Worm (Caenorhabditis elegans) whole organism, L2 larva: ENCODE measurements around the gene C17F4.11.

Experiments used
- C34F6.9 ChIP-seq: fragments of 150-350 bp; optimal IDR thresholded peaks from 2 replicates; lab custom pipeline; 2014; ENCODE audit warnings: missing biosample characterization, missing genetic modification characterization
- F13H6.1 ChIP-seq: sonication (generic microtip); optimal IDR thresholded peaks from 2 replicates; lab custom pipeline; 2016; ENCODE audit warnings: missing genetic modification characterization, missing compliant biosample characterization
- Y55F3AM.14 ChIP-seq: fragments of 200-800 bp; sonication (Bioruptor generic); optimal IDR thresholded peaks from 2 replicates; lab custom pipeline; 2018; ENCODE audit warnings: mild to moderate bottlenecking, missing genetic modification characterization, missing compliant biosample characterization
- alr-1 ChIP-seq: fragments of 150-350 bp; optimal IDR thresholded peaks from 2 replicates; lab custom pipeline; 2014; ENCODE audit warnings: missing biosample characterization, missing genetic modification characterization
- aly-2 ChIP-seq: fragments of 150-350 bp; optimal IDR thresholded peaks from 2 replicates; lab custom pipeline; 2014; ENCODE audit warnings: missing biosample characterization, missing genetic modification characterization
- ama-1 ChIP-seq: fragments of 150-350 bp; optimal IDR thresholded peaks from 2 replicates; lab custom pipeline; 2018; ENCODE audit warnings: inconsistent platforms
- blmp-1 ChIP-seq: sonication (generic microtip); optimal IDR thresholded peaks from 2 replicates; lab custom pipeline; 2017; ENCODE audit warnings: missing genetic modification characterization, mild to moderate bottlenecking, missing compliant biosample characterization, antibody characterized with exemption, moderate library complexity; ENCODE audit not compliant: insufficient read depth
- ceh-16 ChIP-seq: fragments of 150-350 bp; optimal IDR thresholded peaks from 2 replicates; lab custom pipeline; 2014; ENCODE audit warnings: missing biosample characterization, missing genetic modification characterization
- ceh-82 ChIP-seq: fragments of 150-350 bp; optimal IDR thresholded peaks from 2 replicates; lab custom pipeline; 2014; ENCODE audit warnings: missing biosample characterization, missing genetic modification characterization
- dmd-4 ChIP-seq: sonication (generic microtip); optimal IDR thresholded peaks from 2 replicates; lab custom pipeline; 2017; ENCODE audit warnings: missing biosample characterization, missing genetic modification characterization
- egl-27 ChIP-seq: sonication (generic microtip); optimal IDR thresholded peaks from 3 replicates; lab custom pipeline; 2017; ENCODE audit warnings: missing biosample characterization, missing genetic modification reagents, missing genetic modification characterization
- elt-1 ChIP-seq: fragments of 150-350 bp; optimal IDR thresholded peaks from 2 replicates; lab custom pipeline; 2014; ENCODE audit warnings: missing biosample characterization, missing genetic modification characterization
- elt-3 ChIP-seq: sonication (generic microtip); optimal IDR thresholded peaks from 2 replicates; lab custom pipeline; 2017; ENCODE audit warnings: missing biosample characterization, missing genetic modification characterization
- fos-1 ChIP-seq: fragments of 150-350 bp; optimal IDR thresholded peaks from 2 replicates; lab custom pipeline; 2014; ENCODE audit warnings: missing biosample characterization, missing genetic modification characterization
- gmeb-1 ChIP-seq: fragments of 150-350 bp; optimal IDR thresholded peaks from 2 replicates; lab custom pipeline; 2014; ENCODE audit warnings: missing biosample characterization, missing genetic modification characterization
- lin-13 ChIP-seq: fragments of 150-350 bp; optimal IDR thresholded peaks from 2 replicates; lab custom pipeline; 2014; ENCODE audit warnings: missing biosample characterization, missing genetic modification reagents, missing genetic modification characterization
- lin-39 ChIP-seq: fragments of 150-350 bp; optimal IDR thresholded peaks from 2 replicates; lab custom pipeline; 2014; ENCODE audit warnings: missing biosample characterization, missing genetic modification reagents, missing genetic modification characterization
- lsy-2 ChIP-seq, 2 experiments: fragments of 150-350 bp in 1 of 2; sonication (generic microtip) in 1 of 2; optimal IDR thresholded peaks; 2 replicates each; lab custom pipeline; 2014 to 2017; ENCODE audit warnings: missing biosample characterization in 2 of 2, missing genetic modification characterization in 2 of 2
- mab-5 ChIP-seq: fragments of 150-350 bp; optimal IDR thresholded peaks from 2 replicates; lab custom pipeline; 2014; ENCODE audit warnings: missing biosample characterization, missing genetic modification characterization
- mdl-1 ChIP-seq, 2 experiments: fragments of 150-350 bp in 1 of 2; sonication (generic microtip) in 1 of 2; optimal IDR thresholded peaks; 2 replicates each; lab custom pipeline; 2017; ENCODE audit warnings: missing biosample characterization in 2 of 2, missing genetic modification characterization in 2 of 2
- nhr-10 ChIP-seq: sonication (generic microtip); optimal IDR thresholded peaks from 2 replicates; lab custom pipeline; 2017; ENCODE audit warnings: missing biosample characterization, missing genetic modification characterization
- nhr-11 ChIP-seq: fragments of 150-350 bp; optimal IDR thresholded peaks from 2 replicates; lab custom pipeline; 2014; ENCODE audit warnings: missing biosample characterization, missing genetic modification characterization
- nhr-12 ChIP-seq: fragments of 150-350 bp; optimal IDR thresholded peaks from 2 replicates; lab custom pipeline; 2014; ENCODE audit warnings: missing biosample characterization, missing genetic modification characterization
- nhr-129 ChIP-seq: fragments of 150-350 bp; optimal IDR thresholded peaks from 2 replicates; lab custom pipeline; 2014; ENCODE audit warnings: missing biosample characterization, missing genetic modification characterization
- nhr-237 ChIP-seq: fragments of 150-350 bp; optimal IDR thresholded peaks from 2 replicates; lab custom pipeline; 2014; ENCODE audit warnings: missing biosample characterization, missing genetic modification characterization
- nhr-25 ChIP-seq: fragments of 150-350 bp; sonication (generic microtip); optimal IDR thresholded peaks from 3 replicates; lab custom pipeline; 2014; ENCODE audit warnings: missing biosample characterization, missing genetic modification characterization
- peb-1 ChIP-seq: fragments of 150-350 bp; optimal IDR thresholded peaks from 2 replicates; lab custom pipeline; 2014; ENCODE audit warnings: missing biosample characterization, missing genetic modification characterization
- skn-1 ChIP-seq: sonication (generic microtip); optimal IDR thresholded peaks from 2 replicates; lab custom pipeline; 2017; ENCODE audit warnings: missing biosample characterization, missing genetic modification characterization
- sma-3 ChIP-seq: sonication (generic microtip); optimal IDR thresholded peaks from 2 replicates; lab custom pipeline; 2016; ENCODE audit warnings: missing genetic modification reagents, missing genetic modification characterization, missing compliant biosample characterization
- unc-39 ChIP-seq: fragments of 150-350 bp; optimal IDR thresholded peaks from 2 replicates; lab custom pipeline; 2014; ENCODE audit warnings: missing biosample characterization, missing genetic modification characterization
- unc-55 ChIP-seq: fragments of 150-350 bp; sonication (generic microtip); optimal IDR thresholded peaks from 3 replicates; lab custom pipeline; 2014; ENCODE audit warnings: missing biosample characterization, missing genetic modification reagents, missing genetic modification characterization
- unc-62 ChIP-seq: fragments of 150-350 bp; optimal IDR thresholded peaks from 2 replicates; lab custom pipeline; 2014; ENCODE audit warnings: missing biosample characterization, missing genetic modification reagents, missing genetic modification characterization
- zag-1 ChIP-seq: fragments of 150-350 bp; optimal IDR thresholded peaks from 2 replicates; lab custom pipeline; 2014; ENCODE audit warnings: missing biosample characterization, missing genetic modification characterization
- ztf-1 ChIP-seq: fragments of 200-800 bp; sonication (Bioruptor generic); conservative IDR thresholded peaks from 2 replicates; pipeline ENCODE4 v1.3.6; 2022; ENCODE audit warnings: missing genetic modification characterization, missing compliant biosample characterization
- ztf-4 ChIP-seq: fragments of 150-350 bp; optimal IDR thresholded peaks from 2 replicates; lab custom pipeline; 2014; ENCODE audit warnings: missing biosample characterization, missing genetic modification characterization

C17F4.11 gene

DNA sequence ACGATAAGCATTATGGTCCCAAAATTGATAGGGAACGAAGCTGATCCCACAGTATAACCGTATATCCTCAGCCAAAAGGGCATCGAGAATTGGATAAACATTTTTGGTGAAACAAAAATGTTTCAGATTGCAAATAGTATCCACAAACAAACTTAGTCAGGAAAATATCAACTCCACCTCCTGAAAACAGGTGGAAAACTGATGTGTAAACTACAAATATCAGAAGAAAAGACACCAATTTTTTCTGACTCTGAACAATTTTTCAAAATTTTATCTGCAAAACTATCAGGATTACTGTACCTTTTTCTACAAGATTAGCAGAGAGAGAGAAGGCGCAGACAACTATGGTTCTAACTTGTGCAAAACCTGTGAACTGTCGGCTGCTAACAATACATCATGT is 34.8 kb upstream of the C17F4.11 start, which contains the start of gene sri-53:
sri-53 (minus strand) TSS at position 101 of the 400 bp plus-strand sequence.
- TF ChIP-seq elt-1 (no peak), zag-1 (tag; lab: Kevin White, UChicago) (no peak), lsy-2 (tag; optimal IDR thresholded peaks at IDR 0.05; lab: Kevin White, UChicago) (no peak), peb-1 (tag; lab: Kevin White, UChicago) (no peak), alr-1 (tag; lab: Kevin White, UChicago) (no peak), egl-27 (no peak), lin-39 (tag; lab: Kevin White, UChicago) (no peak), gmeb-1 (tag; lab: Kevin White, UChicago) (no peak), F13H6.1 (no peak), ceh-16 (tag; lab: Kevin White, UChicago) (no peak), dmd-4 (no peak), fos-1 (no peak), nhr-25 (tag; lab: Kevin White, UChicago) (no peak), ztf-4 (tag; lab: Kevin White, UChicago) (no peak), nhr-237 (tag; lab: Kevin White, UChicago) (no peak), C34F6.9 (tag; lab: Kevin White, UChicago) (no peak), blmp-1 (tag; lab: Kevin White, UChicago) (no peak), unc-39 (no peak), lin-13 (GFP tag; lab: Kevin White, UChicago) (no peak), elt-3 (no peak)

DNA sequence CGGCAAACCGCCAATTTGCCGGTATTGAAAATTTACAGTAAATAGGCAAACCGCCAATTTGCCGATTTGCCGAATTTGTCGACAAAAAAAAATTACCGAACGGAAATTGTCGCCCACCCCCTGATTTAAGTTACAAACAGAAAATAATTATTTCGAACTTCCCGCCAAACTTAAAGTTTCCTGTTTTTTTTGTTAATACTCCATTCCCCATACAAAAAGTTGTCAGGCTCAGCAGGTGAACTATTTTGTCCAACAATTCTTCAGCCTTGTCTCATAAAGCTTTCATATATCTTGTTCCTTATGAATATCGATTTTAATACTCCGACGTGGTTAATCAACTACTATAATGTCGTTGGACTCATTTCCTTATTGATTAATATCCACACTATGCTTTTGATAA is 33.9 kb upstream of the C17F4.11 start, which contains the start of gene sri-50:
sri-50 (plus strand) TSS at position 301 of the 400 bp plus-strand sequence.
- TF ChIP-seq Y55F3AM.14 (GFP tag; lab: Kevin White, UChicago) (no peak), nhr-11 (no peak), ceh-16 (tag; lab: Kevin White, UChicago) (no peak), nhr-129 (tag; lab: Kevin White, UChicago) (no peak), F13H6.1 (no peak), unc-55 (no peak), fos-1 (no peak), mab-5 (no peak), lin-13 (GFP tag; lab: Kevin White, UChicago) (no peak), elt-1 (no peak)

DNA sequence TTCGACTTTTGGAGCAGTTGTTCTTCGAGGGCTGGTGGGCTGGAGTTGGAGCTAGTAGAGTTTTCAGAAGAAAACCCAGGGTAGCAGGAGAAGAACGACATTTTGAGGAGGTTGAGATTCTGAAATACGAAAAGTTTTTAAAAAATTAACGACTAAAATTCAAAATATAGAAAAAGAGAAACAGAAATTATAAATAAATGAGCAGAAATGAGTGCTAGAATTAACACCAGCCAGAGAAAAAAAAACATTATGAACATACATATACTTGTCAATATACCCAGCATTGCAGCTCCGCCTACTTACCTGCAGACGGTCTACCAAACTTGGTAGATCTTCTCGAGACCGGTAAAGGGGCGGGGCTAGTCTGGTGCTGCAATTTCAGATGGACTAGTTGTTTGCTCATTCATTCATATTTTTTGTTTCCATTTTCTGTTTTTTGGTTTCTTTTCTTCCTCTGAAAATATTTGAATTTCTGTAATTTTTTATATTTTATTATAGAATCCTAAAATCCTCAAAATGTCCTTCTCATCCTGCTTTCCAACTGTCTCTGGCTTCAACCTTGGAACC is 30.8 kb upstream of the C17F4.11 start, which contains the start of the genes ZC239.20 and ZC239.21:
ZC239.20 (minus strand) TSS at position 101 of the 567 bp plus-strand sequence.
ZC239.21 (plus strand) TSS at position 517 of the 567 bp plus-strand sequence.
- no peak for TF ChIP-seq nhr-12 (tag; lab: Kevin White, UChicago)
- TF ChIP-seq skn-1 (tag; lab: Kevin White, UChicago), result no peak
- no peak for TF ChIP-seq mdl-1 (tag; optimal IDR thresholded peaks at IDR 0.05; lab: Kevin White, UChicago)
- no peak for TF ChIP-seq Y55F3AM.14 (GFP tag; lab: Kevin White, UChicago)
- TF ChIP-seq mab-5, result no peak
- TF ChIP-seq gmeb-1 (tag; lab: Kevin White, UChicago), result no peak
- TF ChIP-seq zag-1 (tag; lab: Kevin White, UChicago), result no peak
- no peak for TF ChIP-seq ztf-4 (tag; lab: Kevin White, UChicago)
- no peak for TF ChIP-seq nhr-10
- no peak for TF ChIP-seq blmp-1 (tag; lab: Kevin White, UChicago)
- TF ChIP-seq nhr-11, result no peak

DNA sequence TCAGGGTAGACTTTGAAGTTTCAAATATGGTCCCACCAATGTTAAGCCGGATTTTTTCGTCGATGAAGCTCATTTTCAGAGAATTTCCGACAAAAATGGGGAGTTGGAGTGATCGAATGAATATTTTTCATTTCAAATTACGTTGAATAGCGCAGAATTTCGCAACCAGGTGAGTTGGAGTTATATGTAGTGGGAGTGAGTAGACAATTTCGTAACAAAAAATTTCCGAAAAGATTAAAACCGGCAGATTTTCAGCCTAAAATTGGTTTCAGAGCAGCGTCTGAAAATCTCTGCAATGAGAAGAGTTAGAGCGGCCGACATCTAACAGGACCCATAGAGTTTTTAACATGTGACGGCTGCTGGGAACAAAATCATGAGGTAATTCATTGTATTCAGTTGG is 28.6 kb upstream of the C17F4.11 start, which contains the start of gene sdz-35:
sdz-35 (minus strand) TSS at position 101 of the 400 bp plus-strand sequence.
- TF ChIP-seq ceh-16 (tag; lab: Kevin White, UChicago), result no peak
- no peak for TF ChIP-seq nhr-12 (tag; lab: Kevin White, UChicago)
- no peak for TF ChIP-seq nhr-11
- no peak for TF ChIP-seq sma-3
- TF ChIP-seq lin-39 (tag; lab: Kevin White, UChicago), result no peak
- no peak for TF ChIP-seq lsy-2 (tag; optimal IDR thresholded peaks at IDR 0.05; lab: Kevin White, UChicago)
- TF ChIP-seq unc-62 (GFP tag; lab: Kevin White, UChicago), result no peak
- TF ChIP-seq zag-1 (tag; lab: Kevin White, UChicago), result no peak
- no peak for TF ChIP-seq egl-27
- no peak for TF ChIP-seq Y55F3AM.14 (GFP tag; lab: Kevin White, UChicago)
- no peak for TF ChIP-seq aly-2 (tag; lab: Kevin White, UChicago)
- TF ChIP-seq nhr-237 (tag; lab: Kevin White, UChicago), result no peak
- no peak for TF ChIP-seq ztf-1 (GFP tag; lab: Robert Waterston, UW)

DNA sequence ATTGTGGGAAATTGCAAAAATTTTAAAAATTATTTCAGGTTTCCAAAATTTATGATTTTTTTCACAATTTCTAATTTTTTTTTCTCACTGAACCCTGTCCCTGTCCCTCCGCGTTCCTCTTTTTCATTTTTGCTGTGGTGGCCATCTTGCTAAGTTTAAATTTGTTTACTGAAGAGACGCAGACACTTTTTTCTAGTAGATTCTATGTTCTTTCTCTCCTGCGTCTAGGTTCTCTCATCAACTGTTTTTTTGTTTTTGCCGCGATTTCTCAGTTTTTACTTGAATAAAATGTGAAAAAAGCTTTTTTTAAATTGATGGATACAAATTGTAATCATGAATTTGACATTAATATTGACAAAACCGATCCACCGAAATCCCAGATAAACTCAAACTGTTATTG is 28.0 kb upstream of the C17F4.11 start, which contains the start of gene ZC239.6:
ZC239.6 (plus strand) TSS at position 381 of the 400 bp plus-strand sequence.
- TF ChIP-seq F13H6.1, result no peak
- TF ChIP-seq ama-1 (lab: Kevin White, UChicago), result peak; percentile 15
- no peak for TF ChIP-seq ceh-82 (tag; lab: Kevin White, UChicago)
- no peak for TF ChIP-seq unc-39
- TF ChIP-seq C34F6.9 (tag; lab: Kevin White, UChicago), result peak; percentile 80
- TF ChIP-seq lsy-2 (tag; optimal IDR thresholded peaks at IDR 0.05; lab: Kevin White, UChicago), result peak in 1 of 2 experiments; percentile 61
- TF ChIP-seq fos-1, result peak; percentile 10
- peak; percentile 43 for TF ChIP-seq unc-55
